Worm (Caenorhabditis elegans): ENCODE data around the gene F07G11.4.
"Not testable (repeated sequence)": the region's sequence is repeated elsewhere in the genome, so short reads cannot be mapped to it uniquely, and the experiment has no call there.

F07G11.4 gene

DNA sequence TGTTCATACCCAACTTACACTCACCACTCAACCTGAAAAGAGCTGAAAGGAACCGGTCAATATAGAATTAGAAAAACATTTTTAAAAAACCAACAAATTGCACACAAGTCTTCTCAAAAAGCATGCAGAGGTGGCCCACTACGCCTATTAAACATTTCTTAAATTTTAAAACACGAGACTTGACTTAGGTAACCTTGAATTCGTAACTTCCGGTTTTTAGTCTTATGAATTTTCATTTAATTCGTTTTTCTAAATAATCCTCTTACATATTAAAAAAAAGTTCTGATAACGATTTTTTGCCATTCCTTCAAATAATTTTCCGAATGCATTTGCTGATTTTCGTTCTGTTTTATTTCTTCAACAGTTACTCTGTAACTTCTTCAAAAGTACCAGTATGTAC, 32.9 kb upstream of the F07G11.4 start, which contains the start of gene clec-7:
clec-7 (plus strand) TSS at position 301 of the 400 bp plus-strand sequence.
- no peak for TF ChIP-seq hnd-1 (tag; optimal IDR thresholded peaks at IDR 0.05)
- no peak for TF ChIP-seq aly-1 (tag; optimal IDR thresholded peaks at IDR 0.05)
- TF ChIP-seq tra-4 (tag; optimal IDR thresholded peaks at IDR 0.05), result no peak
- TF ChIP-seq ets-7 (tag; optimal IDR thresholded peaks at IDR 0.05), result no peak
- TF ChIP-seq pes-1 (GFP tag; IDR thresholded peaks at IDR 0.05), result no peak
- TF ChIP-seq scrt-1 (GFP tag; IDR thresholded peaks at IDR 0.05), result no peak
- no peak for TF ChIP-seq F13C5.2 (tag; optimal IDR thresholded peaks at IDR 0.05)
- no peak for TF ChIP-seq hmbx-1 (tag; optimal IDR thresholded peaks at IDR 0.05)
- no peak for TF ChIP-seq sea-1 (GFP tag; conservative IDR thresholded peaks at IDR 0.05)
- no peak for TF ChIP-seq B0310.2 (tag; optimal IDR thresholded peaks at IDR 0.05)
- no peak for TF ChIP-seq ceh-36 (tag; optimal IDR thresholded peaks at IDR 0.05)
- TF ChIP-seq tbx-11 (GFP tag; IDR thresholded peaks at IDR 0.05), result no peak
- TF ChIP-seq hmg-4 (GFP tag; optimal IDR thresholded peaks at IDR 0.05), result no peak
- TF ChIP-seq ama-1 (optimal IDR thresholded peaks at IDR 0.05), result no peak

DNA sequence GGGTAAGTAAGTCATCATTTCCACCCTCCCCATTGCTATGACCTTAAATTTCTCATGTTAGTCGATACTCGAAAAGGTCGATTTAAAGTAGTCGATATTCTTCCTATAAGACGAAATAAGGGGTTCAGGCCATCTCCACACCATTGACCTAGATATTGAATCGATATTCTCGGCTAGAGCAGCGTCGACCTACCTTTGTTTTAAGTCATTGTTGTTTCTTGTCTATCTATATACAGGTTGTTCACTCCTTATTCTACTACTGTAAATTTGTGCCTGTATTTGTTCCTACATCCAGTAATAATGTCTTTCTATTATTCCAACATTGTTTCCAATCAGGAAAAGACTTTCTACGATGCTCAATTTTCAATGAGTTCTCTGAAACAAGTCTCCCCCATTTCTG, 31.8 kb upstream of the F07G11.4 start, which contains the start of gene F10G2.4:
F10G2.4 (plus strand) TSS at position 301 of the 400 bp plus-strand sequence.
- TF ChIP-seq hmbx-1 (tag; optimal IDR thresholded peaks at IDR 0.05) (no peak), tbx-11 (GFP tag; IDR thresholded peaks at IDR 0.05) (no peak), hnd-1 (tag; optimal IDR thresholded peaks at IDR 0.05) (no peak), scrt-1 (GFP tag; IDR thresholded peaks at IDR 0.05) (no peak)

DNA sequence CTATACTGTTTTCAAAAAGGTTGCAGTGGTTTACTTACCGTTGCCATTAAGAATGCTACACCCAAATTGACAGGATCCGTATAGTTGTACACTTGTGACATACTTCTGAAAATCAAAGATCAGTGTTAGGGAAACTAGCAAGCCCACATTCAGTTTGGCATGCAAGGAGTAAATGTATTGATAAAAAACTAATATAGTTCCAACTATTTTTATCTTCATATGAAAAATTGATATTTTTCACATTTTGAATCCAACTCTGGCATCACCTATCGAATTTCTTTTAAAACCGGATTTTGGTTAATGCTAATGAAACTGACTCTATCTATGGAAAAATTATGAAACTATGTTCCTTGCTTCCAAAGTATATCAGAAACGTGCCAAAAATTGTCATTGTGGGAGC, 30.1 kb upstream of the F07G11.4 start, which contains the start of gene srx-92:
srx-92 (minus strand) TSS at position 101 of the 400 bp plus-strand sequence.
- no peak for TF ChIP-seq hnd-1 (tag; optimal IDR thresholded peaks at IDR 0.05)
- no peak for TF ChIP-seq tbx-37 (GFP tag; conservative IDR thresholded peaks at IDR 0.05)
- TF ChIP-seq hmg-4 (GFP tag; optimal IDR thresholded peaks at IDR 0.05), result no peak
- no peak for TF ChIP-seq B0310.2 (tag; optimal IDR thresholded peaks at IDR 0.05)
- no peak for TF ChIP-seq hmbx-1 (tag; optimal IDR thresholded peaks at IDR 0.05)
- no peak for TF ChIP-seq sea-1 (GFP tag; conservative IDR thresholded peaks at IDR 0.05)
- TF ChIP-seq ama-1 (optimal IDR thresholded peaks at IDR 0.05), result no peak
- no peak for TF ChIP-seq pes-1 (GFP tag; IDR thresholded peaks at IDR 0.05)
- TF ChIP-seq flt-1 (GFP tag; IDR thresholded peaks at IDR 0.05), result no peak
- TF ChIP-seq ets-7 (tag; optimal IDR thresholded peaks at IDR 0.05), result no peak

DNA sequence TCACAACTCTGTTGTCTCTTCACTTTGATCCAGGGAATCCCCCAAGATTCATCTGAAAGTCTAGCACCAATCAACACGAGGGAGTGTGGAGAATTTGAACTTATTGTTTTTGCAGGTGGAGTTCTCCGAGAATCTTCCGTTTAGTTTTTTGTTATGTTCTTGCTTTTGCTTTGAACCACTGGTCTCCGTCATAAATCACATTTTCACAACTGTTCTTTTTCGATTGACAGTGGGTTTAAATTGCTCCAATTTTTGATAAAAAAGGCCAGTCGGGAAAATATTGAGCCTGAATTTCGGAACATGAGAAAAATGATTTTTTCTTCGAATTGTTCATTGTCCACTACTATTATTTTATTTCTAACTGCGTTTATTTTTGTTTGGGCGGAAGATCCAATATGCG, 26.7 kb upstream of the F07G11.4 start, which contains the start of gene F10G2.10:
F10G2.10 (plus strand) TSS at position 301 of the 400 bp plus-strand sequence.
- no peak for TF ChIP-seq flt-1 (GFP tag; IDR thresholded peaks at IDR 0.05)

DNA sequence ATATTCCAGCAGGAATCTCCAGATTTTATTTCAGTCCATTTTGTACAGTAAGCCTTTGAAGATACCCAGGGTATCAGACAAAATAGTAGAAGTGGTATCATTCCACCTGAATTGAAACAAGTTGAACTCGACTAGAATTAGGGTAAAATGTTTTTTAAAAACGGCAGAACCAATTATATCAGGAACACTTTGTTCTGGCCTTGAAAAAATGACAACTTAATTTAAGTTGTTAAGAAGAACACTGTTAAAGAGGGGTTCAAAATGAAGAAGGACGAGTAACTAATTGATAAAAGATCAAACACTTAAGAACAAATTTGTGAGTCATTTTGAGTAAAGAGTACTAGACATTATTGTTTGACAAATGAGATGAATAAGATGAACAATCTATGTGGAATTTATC, 25.7 kb upstream of the F07G11.4 start, which contains the start of gene lmd-4:
lmd-4 (minus strand) TSS at position 101 of the 400 bp plus-strand sequence.
- no peak for TF ChIP-seq tra-4 (tag; optimal IDR thresholded peaks at IDR 0.05)
- TF ChIP-seq pes-1 (GFP tag; IDR thresholded peaks at IDR 0.05), result no peak
- TF ChIP-seq hmbx-1 (tag; optimal IDR thresholded peaks at IDR 0.05), result no peak
- no peak for TF ChIP-seq tbx-37 (GFP tag; conservative IDR thresholded peaks at IDR 0.05)
- TF ChIP-seq sea-1 (GFP tag; conservative IDR thresholded peaks at IDR 0.05), result no peak
- TF ChIP-seq B0310.2 (tag; optimal IDR thresholded peaks at IDR 0.05), result no peak
- no peak for TF ChIP-seq hnd-1 (tag; optimal IDR thresholded peaks at IDR 0.05)
- no peak for TF ChIP-seq scrt-1 (GFP tag; IDR thresholded peaks at IDR 0.05)

DNA sequence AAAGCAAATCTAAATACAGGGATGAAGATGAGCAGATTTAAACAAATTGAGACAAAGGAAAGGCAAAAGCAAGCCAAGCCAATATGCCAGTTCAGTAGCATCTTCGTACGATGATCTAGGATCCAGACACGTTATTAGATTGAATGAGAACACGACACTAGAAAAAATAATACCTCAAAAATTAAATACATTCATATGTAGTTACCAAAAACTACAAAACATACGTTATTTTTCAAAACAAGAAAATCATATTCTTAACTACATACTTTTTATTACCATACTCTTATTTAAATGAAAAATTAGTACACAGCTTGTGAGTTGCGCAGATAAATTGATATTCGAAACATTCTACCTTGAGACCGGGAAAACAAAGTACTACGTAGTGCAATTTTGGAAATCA, 18.1 kb upstream of the F07G11.4 start, which contains the start of gene srx-6:
srx-6 (minus strand) TSS at position 101 of the 400 bp plus-strand sequence.
- TF ChIP-seq ets-7 (tag; optimal IDR thresholded peaks at IDR 0.05) (no peak), hnd-1 (tag; optimal IDR thresholded peaks at IDR 0.05) (no peak), tbx-37 (GFP tag; conservative IDR thresholded peaks at IDR 0.05) (no peak), F13C5.2 (tag; optimal IDR thresholded peaks at IDR 0.05) (no peak), ceh-13 (GFP tag; optimal IDR thresholded peaks at IDR 0.05) (no peak), flt-1 (GFP tag; IDR thresholded peaks at IDR 0.05) (no peak)

DNA sequence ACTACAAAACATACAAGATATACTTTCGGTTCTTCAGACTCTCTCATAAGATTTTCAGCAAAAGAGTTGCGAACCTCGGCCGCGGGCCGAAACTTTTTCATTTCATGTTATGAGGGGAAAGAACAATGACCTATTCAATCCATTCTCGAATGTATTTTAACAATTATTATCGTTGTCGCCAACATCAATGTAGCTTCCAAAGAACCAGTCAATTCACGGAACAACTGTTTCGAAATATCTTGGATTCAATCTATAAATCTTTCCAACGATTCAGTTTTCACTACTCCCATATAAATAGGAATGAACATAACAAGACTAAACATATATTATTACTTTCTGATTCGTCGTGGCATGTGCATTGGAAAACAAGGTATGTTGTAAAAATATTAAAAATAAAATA, 11.9 kb upstream of the F07G11.4 start, which contains the start of gene F07G11.1:
F07G11.1 (plus strand) TSS at position 301 of the 400 bp plus-strand sequence.
- no peak for TF ChIP-seq ceh-13 (GFP tag; optimal IDR thresholded peaks at IDR 0.05)

DNA sequence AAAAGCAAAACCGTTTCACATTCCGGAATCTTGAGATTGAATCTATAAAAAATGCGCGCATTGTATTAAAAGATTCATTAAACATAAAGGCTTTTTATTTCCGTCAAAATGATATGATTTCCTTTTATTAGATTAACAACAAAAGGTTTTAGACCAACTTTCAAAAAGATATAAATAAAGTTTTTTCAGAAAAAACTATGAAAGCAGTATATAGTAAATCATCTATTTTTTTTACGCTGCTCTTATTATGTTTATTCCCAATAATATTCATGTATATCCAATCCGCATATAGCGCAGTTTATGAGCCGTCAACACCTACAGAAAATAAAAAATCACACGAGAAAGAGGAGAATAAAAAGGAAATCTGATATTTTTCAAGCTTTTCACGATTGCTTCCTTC, 9.3 kb upstream of the F07G11.4 start, which contains the start of gene F07G11.2:
F07G11.2 (plus strand) TSS at position 301 of the 400 bp plus-strand sequence.
- TF ChIP-seq ceh-13 (GFP tag; optimal IDR thresholded peaks at IDR 0.05); tbx-37 (GFP tag; conservative IDR thresholded peaks at IDR 0.05); tra-4 (tag; optimal IDR thresholded peaks at IDR 0.05): not testable (repeated sequence)

DNA sequence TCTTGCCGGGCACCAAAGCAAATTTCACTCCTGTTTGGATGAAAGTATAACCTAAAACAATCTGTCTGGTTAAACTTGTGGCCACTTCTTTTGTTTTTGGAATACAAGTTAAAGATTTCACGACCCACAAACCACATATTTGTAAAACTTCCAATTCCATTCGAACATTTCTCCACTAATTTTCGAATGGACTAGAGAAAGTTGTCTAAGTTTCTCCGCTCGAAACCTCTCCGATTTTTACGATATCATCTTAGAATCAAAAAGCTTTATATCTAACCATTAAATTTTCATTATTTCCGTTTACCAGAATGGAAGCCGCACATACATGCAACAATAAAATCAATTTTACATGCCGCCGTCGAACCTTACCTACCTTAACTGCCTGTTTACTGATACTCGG, 3.3 kb upstream of the F07G11.4 start, which contains the start of gene F07G11.3:
F07G11.3 (plus strand) TSS at position 301 of the 400 bp plus-strand sequence.
- TF ChIP-seq scrt-1 (GFP tag; IDR thresholded peaks at IDR 0.05) (no peak), ama-1 (optimal IDR thresholded peaks at IDR 0.05) (no peak)

DNA sequence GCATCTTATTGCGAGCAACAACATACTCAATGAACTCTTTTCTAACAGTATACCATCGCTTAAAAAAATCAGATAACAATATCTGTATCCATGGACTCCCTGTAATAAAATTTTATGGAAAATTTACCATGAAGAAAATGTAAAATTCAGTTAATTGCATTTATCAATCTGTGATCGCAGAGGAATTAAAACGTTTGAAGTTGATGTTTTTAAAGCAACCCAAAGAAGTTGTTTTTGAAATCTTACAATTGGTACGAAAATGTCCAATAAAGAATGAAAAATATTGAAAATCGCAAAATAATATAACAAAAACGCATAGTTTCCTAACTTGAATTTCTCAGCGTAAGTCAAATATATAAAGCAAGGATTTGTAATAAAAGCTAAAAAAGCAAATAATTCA, 2.1 kb upstream of the F07G11.4 start, which contains the start of gene srj-32:
srj-32 (minus strand) TSS at position 101 of the 400 bp plus-strand sequence.
- no peak for TF ChIP-seq sea-1 (GFP tag; conservative IDR thresholded peaks at IDR 0.05)
- no peak for TF ChIP-seq ceh-36 (tag; optimal IDR thresholded peaks at IDR 0.05)
- TF ChIP-seq aly-1 (tag; optimal IDR thresholded peaks at IDR 0.05), result no peak

Measured in whole organism, early embryonic.